Worm (Caenorhabditis elegans): ENCODE results near the gene C47G2.3.

C47G2.3 gene

DNA sequence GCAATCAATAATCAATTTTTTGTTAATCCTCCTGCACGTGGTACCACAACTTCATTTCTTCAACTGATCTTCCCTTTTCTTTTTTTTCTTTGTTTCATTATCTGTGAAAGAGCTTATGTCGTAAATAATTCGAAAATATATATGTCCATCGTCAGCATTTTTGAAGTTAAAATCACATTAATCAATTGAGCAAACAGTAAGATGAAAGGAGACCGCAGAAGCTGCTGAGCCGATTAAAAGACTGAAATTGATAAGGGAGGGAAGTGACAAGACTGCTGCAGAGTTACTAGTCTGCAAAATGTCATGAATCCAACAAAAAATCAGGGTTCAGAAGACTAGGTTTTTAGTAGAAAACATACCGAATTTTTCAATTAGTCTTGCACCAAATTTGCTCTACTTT lies 6.2 kb downstream of the C47G2.3 start:
- TF ChIP-seq unc-62 (GFP tag; optimal IDR thresholded peaks at IDR 0.05) (no peak), cnd-1 (tag; optimal IDR thresholded peaks at IDR 0.05) (no peak), hlh-1 (tag; optimal IDR thresholded peaks at IDR 0.05) (no peak), pha-4 (tag; optimal IDR thresholded peaks at IDR 0.05) (no peak), M03D4.4 (tag; optimal IDR thresholded peaks at IDR 0.05) (no peak), unc-39 (tag; optimal IDR thresholded peaks at IDR 0.05) (no peak), elt-3 (tag; optimal IDR thresholded peaks at IDR 0.05) (no peak), mab-5 (tag; optimal IDR thresholded peaks at IDR 0.05) (no peak), ceh-39 (tag; optimal IDR thresholded peaks at IDR 0.05) (no peak), elt-1 (tag; optimal IDR thresholded peaks at IDR 0.05; ENCODE audit: borderline replicate concordance, insufficient read depth) (no peak), ham-2 (GFP tag; optimal IDR thresholded peaks at IDR 0.05) (no peak), zip-8 (tag; optimal IDR thresholded peaks at IDR 0.05) (no peak), ztf-11 (tag; optimal IDR thresholded peaks at IDR 0.05) (no peak), nhr-28 (tag; optimal IDR thresholded peaks at IDR 0.05) (no peak), nhr-12 (tag; optimal IDR thresholded peaks at IDR 0.05) (no peak), nhr-76 (tag; optimal IDR thresholded peaks at IDR 0.05) (no peak)

DNA sequence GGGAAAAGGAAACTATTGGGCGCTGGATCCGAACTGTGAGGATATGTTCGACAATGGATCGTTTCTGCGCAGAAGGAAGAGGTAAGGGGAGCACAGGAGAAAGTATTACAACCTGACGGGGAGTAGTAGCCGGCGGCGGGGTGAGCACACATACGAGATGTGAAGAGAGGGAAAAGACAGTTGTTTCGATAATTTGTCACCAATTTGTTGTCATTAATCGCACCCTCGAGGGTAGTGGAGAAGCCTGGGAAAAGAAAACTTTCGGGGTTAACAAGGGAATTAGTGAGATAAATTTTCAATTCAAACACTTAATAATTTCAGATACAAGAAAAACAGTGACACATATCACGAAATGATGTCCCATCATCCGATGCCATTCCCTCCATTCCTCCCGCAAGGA lies 6.9 kb downstream of the C47G2.3 start:
- TF ChIP-seq unc-120 (tag; optimal IDR thresholded peaks at IDR 0.05; ENCODE audit: poor library complexity, severe bottlenecking) (peak; percentile 4), hlh-1 (tag; optimal IDR thresholded peaks at IDR 0.05) (peak; percentile 83), unc-62 (GFP tag; optimal IDR thresholded peaks at IDR 0.05) (peak; percentile 40), nhr-76 (tag; optimal IDR thresholded peaks at IDR 0.05) (no peak)

DNA sequence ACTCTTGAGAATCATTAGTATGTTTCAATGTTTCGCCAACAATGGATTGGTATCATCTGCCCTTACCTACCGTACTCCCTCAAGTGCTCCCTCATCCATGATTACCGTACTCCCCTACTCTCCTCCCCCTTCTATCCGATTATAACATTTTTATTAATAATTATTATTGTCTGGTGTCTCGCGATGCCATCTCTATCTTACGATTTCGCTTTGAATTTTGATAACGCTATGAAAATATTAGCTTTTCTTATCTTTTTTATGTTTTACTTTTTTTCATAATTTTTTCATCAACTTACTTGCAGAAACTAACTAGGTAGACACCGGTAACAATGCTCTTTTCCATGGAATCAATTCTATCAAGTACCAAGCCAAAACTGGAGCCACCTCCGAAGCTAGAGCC lies 8.3 kb downstream of the C47G2.3 start, which contains the start of gene unc-130:
Gene unc-130, plus strand, starts transcription at position 301 of the 400 bp plus-strand sequence.
- TF ChIP-seq lsy-2 (tag; optimal IDR thresholded peaks at IDR 0.05) (peak; percentile 65), snpc-4 (tag; optimal IDR thresholded peaks at IDR 0.05) (no peak)

DNA sequence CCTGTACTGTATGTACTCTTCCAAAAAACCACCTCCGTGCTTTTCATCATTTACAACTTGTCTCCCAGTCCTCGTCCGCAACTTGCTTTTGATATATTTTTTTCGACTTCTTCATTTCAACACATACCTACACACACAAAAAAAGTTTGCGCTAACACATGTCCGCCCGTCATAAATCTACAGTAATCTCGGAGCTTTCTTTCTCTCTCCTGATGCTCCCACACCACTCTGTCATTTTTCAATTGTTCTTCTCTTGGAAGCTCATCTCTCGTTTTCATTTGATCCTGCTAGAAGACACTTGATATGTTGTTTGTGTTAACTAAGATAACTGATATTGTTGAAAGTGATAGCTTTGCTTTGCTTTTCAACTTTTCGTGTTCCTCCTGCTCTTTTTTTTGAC lies 8.8 kb downstream of the C47G2.3 start:
- TF ChIP-seq nhr-2 (tag; optimal IDR thresholded peaks at IDR 0.05) (no peak), hlh-1 (tag; optimal IDR thresholded peaks at IDR 0.05) (peak; percentile 15)

DNA sequence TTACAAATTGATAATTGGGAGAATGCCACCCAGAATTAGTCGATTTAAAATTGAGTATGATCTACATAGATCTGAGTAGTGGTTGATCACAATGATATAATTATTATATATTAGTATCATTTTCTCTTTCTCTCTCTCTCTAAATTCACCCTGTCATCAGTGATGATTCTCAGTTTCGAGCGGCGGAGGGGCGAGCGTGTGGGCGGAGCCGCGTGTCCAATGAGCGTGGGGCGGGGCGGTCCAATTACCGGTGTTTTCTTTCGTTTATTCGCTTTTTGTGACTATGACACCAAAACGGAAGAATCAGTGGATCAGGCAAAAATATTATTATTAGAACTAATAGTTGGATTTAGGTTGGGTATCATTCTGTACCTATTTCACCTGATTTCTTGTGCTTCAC lies 10.0 kb downstream of the C47G2.3 start:
- TF ChIP-seq mls-2 (tag; optimal IDR thresholded peaks at IDR 0.05) (no peak), lsy-2 (tag; optimal IDR thresholded peaks at IDR 0.05) (peak; percentile 40), zip-8 (tag; optimal IDR thresholded peaks at IDR 0.05) (no peak)

DNA sequence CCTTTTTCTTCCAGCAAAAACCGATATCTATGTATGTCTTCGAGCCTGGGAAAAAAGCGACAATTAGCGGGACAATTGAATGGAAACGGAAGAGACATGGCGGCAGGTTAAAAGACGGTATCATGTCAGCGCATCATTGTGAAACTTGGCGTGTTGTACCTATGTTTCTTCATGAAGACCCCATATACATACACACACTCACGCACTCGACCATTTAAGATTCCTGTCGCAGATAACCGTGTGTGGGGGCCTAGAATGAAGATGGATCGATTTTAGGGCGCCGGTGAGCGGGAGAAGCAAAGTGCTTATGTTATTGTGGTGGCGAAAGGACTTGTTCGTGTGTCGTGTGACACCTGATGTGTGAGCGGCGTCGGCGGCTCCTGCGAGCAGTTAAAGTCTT lies 13.1 kb downstream of the C47G2.3 start:
- peak; percentile 67 for TF ChIP-seq elt-1 (tag; optimal IDR thresholded peaks at IDR 0.05; ENCODE audit: borderline replicate concordance, insufficient read depth)
- TF ChIP-seq ham-2 (GFP tag; optimal IDR thresholded peaks at IDR 0.05) = peak; percentile 0
- TF ChIP-seq mls-2 (tag; optimal IDR thresholded peaks at IDR 0.05) = no peak
- no peak for TF ChIP-seq lin-13 (tag; optimal IDR thresholded peaks at IDR 0.05)

DNA sequence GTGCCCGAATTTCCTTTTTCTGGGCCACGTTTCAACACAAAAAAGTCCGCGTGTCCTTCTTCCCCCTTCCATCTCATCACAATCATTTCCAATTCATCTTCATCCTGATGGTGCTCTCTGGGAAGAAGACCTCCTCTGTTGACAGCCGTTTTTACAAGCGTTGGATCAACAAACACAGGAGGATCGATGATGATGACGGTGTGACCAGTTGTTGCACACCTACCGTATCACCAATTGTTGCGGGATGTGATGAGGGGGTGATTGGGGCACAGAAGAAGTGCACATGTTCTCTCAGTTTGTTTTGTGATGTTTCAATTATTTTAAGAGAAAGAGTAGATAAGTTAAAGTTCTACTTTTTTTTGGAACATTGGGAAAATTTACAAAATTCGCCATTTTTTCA lies 14.5 kb downstream of the C47G2.3 start:
- peak; percentile 81 for TF ChIP-seq hlh-1 (tag; optimal IDR thresholded peaks at IDR 0.05)
- TF ChIP-seq lsy-2 (tag; optimal IDR thresholded peaks at IDR 0.05) = no peak

DNA sequence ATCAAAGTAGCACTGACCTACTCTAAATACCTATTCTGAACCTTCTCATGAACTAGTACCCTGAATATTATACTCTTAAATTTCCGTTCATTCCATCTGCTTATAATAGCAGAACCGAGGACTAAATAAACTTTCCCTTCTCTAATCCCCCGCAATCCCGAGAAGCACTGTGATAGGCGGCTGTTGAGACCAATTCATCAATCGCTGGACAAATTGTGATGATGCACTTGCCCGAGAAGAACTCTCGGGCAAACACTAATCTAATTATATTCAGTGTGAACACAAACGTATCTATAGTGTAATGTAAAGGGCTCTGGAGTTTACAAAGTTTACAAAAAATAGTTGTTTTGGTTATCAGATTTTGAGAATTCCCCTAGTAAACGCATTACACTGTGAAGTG lies 15.1 kb downstream of the C47G2.3 start:
- TF ChIP-seq unc-62 (GFP tag; optimal IDR thresholded peaks at IDR 0.05) (peak; percentile 63), mab-5 (tag; optimal IDR thresholded peaks at IDR 0.05) (no peak), bed-3 (GFP tag; optimal IDR thresholded peaks at IDR 0.05) (no peak), snpc-4 (tag; optimal IDR thresholded peaks at IDR 0.05) (no peak), hlh-1 (tag; optimal IDR thresholded peaks at IDR 0.05) (peak; percentile 79), unc-120 (tag; optimal IDR thresholded peaks at IDR 0.05; ENCODE audit: poor library complexity, severe bottlenecking) (peak; percentile 24)

DNA sequence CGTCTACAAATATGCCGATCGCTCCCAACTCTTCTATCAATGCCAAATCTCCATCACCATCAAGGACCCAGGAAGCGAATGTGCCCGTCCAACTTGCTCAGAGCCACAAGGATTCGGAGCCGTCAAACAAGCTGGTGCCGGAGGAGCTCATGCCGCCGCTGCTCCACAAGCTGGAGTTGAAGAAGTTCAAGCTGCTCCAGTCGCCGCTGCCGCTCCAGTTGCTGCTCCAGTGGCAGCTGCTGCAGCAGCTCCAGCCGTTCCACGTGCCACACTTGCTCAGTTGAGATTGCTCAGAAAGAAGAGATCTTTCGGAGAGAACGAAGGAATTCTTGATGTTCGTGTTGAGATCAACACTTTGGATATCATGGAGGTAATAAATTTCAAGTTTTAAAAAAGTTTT lies 19.1 kb downstream of the C47G2.3 start:
- TF ChIP-seq lin-13 (tag; optimal IDR thresholded peaks at IDR 0.05) = no peak
- no peak for TF ChIP-seq blmp-1 (tag; optimal IDR thresholded peaks at IDR 0.05)
- TF ChIP-seq cnd-1 (tag; optimal IDR thresholded peaks at IDR 0.05) = no peak

Measured in whole organism, mixed stage, embryonic.